Worm (Caenorhabditis elegans): ENCODE data around the gene unc-62.
A peak's percentile ranks its signal among the peaks of the same experiment; 100 is the strongest.

Gene unc-62

DNA sequence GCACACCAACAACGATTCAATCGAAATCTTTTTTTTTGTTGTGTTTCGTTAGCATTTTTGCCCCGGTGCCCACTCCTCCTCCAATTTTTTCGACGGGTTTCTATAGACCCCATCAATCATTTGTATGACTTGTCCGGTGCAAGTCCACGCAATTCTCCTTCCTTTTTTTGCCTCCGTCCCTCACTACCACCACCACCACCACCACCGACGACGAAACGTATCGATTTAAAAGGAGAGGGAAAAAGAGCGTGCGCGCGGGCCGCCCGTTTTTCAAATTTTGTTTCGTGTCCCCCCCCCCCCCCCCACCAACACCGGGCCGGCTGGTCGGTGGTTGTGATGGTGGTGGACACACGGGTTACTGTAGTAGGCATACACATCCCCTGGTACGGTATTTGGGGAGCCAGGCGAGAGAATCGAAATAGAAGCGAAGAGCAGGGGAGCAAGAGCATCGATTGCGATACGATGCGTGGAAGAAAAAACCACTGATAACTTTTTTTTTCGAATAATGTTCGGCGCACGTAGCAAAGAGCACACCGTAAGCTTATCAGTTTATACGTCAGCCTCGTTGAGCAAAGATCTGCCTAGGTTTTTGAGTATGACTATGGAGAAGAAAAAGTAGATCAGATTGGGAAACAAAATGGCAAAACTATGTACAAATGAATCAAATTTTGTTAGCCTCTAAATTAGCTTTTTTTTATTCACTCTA is 2.0 kb upstream of the unc-62 start:
- TF ChIP-seq isw-1 (GFP tag; IDR thresholded peaks at IDR 0.05) (no peak), efl-3 (GFP tag; optimal IDR thresholded peaks at IDR 0.05) (no peak), ceh-82 (tag; optimal IDR thresholded peaks at IDR 0.05) (peak in 1 of 3 experiments; percentile 17), ztf-11 (tag; optimal IDR thresholded peaks at IDR 0.05) (peak in 1 of 2 experiments; percentile 33), nhr-85 (tag) (peak; percentile 20), lin-13 (GFP tag; optimal IDR thresholded peaks at IDR 0.05) (no peak), lin-39 (tag; optimal IDR thresholded peaks at IDR 0.05) (peak; percentile 20), unc-62 (GFP tag; optimal IDR thresholded peaks at IDR 0.05) (peak; percentile 36), mab-9 (GFP tag; IDR thresholded peaks at IDR 0.05) (0 out of 2 replicates have a peak, but pooled peaks have one; percentile 28), lin-14 (GFP tag; optimal IDR thresholded peaks at IDR 0.05) (peak; percentile 66), sptf-1 (tag; optimal IDR thresholded peaks at IDR 0.05) (no peak), tbx-2 (tag; optimal IDR thresholded peaks at IDR 0.05) (peak; percentile 25), irx-1 (tag; optimal IDR thresholded peaks at IDR 0.05) (no peak), ztf-4 (tag; optimal IDR thresholded peaks at IDR 0.05) (no peak)

DNA sequence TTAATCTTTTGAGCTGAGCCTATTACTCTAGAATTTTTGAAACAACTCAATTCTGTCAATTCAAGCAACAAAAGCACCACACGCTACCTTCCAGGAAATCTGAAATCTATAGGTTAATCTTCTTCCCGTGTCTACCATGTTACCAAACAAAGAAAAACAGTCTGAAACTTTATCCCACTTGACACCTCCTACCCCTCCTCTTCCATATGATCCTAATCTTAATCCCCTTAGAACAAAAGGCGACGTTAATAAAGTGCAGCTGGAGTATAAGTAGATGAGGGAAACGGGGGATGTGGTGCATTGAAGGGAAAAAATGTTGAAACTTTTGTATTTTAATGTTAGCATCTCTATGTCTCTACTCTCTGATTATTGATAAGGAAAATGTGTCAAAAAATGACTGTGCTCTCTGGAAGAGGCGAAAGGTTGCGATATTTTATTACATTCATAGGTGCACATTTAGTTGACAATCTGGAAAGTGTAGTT is 1.1 kb upstream of the unc-62 start:
- TF ChIP-seq mep-1 (tag; optimal IDR thresholded peaks at IDR 0.05): no peak
- peak; percentile 65 for TF ChIP-seq dsc-1 (tag; optimal IDR thresholded peaks at IDR 0.05)
- no peak for TF ChIP-seq hlh-17 (GFP tag; optimal IDR thresholded peaks at IDR 0.05; ENCODE audit: borderline replicate concordance)
- TF ChIP-seq fkh-4 (tag; optimal IDR thresholded peaks at IDR 0.05; ENCODE audit: borderline replicate concordance): peak; percentile 32
- TF ChIP-seq hlh-4 (tag; optimal IDR thresholded peaks at IDR 0.05): no peak
- no peak for TF ChIP-seq efl-1 (optimal IDR thresholded peaks at IDR 0.05)
- peak in 1 of 2 experiments; percentile 14 for TF ChIP-seq efl-1 (GFP tag; optimal IDR thresholded peaks at IDR 0.05 in 1 of 2)

DNA sequence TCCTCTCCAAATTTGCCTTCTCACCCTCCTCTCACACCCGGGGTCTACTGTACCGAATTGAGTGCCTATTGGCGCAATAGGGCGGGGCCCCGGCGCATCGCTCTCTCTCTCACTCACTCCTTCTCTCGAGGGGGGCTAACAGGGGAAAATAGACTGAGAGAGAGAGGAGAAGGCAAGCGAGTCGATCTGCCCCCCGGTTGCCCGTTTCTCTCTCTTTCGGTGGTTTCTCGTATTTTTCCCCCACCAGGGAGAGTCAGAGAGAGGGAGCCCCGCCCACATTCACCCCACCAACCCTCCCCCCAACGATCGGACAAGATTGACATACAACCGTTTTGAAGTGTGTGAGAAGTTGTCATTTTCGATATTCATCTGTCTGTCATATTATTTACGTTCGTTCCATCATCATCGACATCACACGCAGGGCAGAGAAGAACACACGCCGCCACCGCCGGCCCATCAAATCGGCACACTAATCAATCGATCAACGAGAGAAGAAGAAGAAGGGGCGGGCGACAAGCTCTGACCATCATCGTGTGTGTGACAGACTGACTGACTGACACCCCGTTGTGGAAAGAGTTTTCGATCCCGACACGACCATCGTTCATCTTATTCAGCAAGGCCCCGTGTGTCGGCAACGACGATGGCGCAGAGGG is 2.0 kb downstream of the unc-62 start:
- TF ChIP-seq ceh-82 (tag; optimal IDR thresholded peaks at IDR 0.05) (peak in 2 of 3 experiments; percentile 2 to 48), tlp-1 (tag; optimal IDR thresholded peaks at IDR 0.05) (no peak), nhr-12 (tag; optimal IDR thresholded peaks at IDR 0.05) (no peak), egl-13 (tag; optimal IDR thresholded peaks at IDR 0.05) (no peak), nhr-85 (tag) (peak; percentile 82), alr-1 (tag; optimal IDR thresholded peaks at IDR 0.05; ENCODE audit: borderline replicate concordance) (no peak), ama-1 (optimal IDR thresholded peaks at IDR 0.05) (no peak), mdl-1 (tag; optimal IDR thresholded peaks at IDR 0.05) (no peak), pag-3 (tag; optimal IDR thresholded peaks at IDR 0.05; ENCODE audit: borderline replicate concordance, insufficient read depth) (no peak), fkh-4 (tag; optimal IDR thresholded peaks at IDR 0.05; ENCODE audit: borderline replicate concordance) (no peak), unc-98 (GFP tag; IDR thresholded peaks at IDR 0.05) (no peak), mab-9 (GFP tag; IDR thresholded peaks at IDR 0.05) (no peak), dpl-1 (GFP tag; optimal IDR thresholded peaks at IDR 0.05) (no peak), nhr-28 (tag; optimal IDR thresholded peaks at IDR 0.05) (no peak), zip-4 (GFP tag; optimal IDR thresholded peaks at IDR 0.05) (no peak), nhr-20 (tag; optimal IDR thresholded peaks at IDR 0.05) (peak; percentile 6), hpl-2 (GFP tag; optimal IDR thresholded peaks at IDR 0.05) (no peak), fkh-10 (GFP tag; optimal IDR thresholded peaks at IDR 0.05) (no peak), sptf-1 (tag; optimal IDR thresholded peaks at IDR 0.05) (no peak), jun-1 (tag; optimal IDR thresholded peaks at IDR 0.05) (no peak), mep-1 (tag; optimal IDR thresholded peaks at IDR 0.05) (peak; percentile 12), ceh-63 (GFP tag; optimal IDR thresholded peaks at IDR 0.05) (no peak), pqm-1 (tag; optimal IDR thresholded peaks at IDR 0.05) (no peak), vab-15 (tag; optimal IDR thresholded peaks at IDR 0.05) (no peak), tbx-2 (tag; optimal IDR thresholded peaks at IDR 0.05) (peak; percentile 41), C34B4.2 (tag; optimal IDR thresholded peaks at IDR 0.05) (no peak), fkh-8 (tag; optimal IDR thresholded peaks at IDR 0.05) (no peak), ets-5 (GFP tag; IDR thresholded peaks at IDR 0.05) (no peak), aly-2 (tag; optimal IDR thresholded peaks at IDR 0.05) (no peak), ceh-88 (GFP tag; IDR thresholded peaks at IDR 0.05) (no peak), unc-86 (tag; optimal IDR thresholded peaks at IDR 0.05) (peak; percentile 34), isw-1 (GFP tag; IDR thresholded peaks at IDR 0.05) (no peak), snpc-4 (tag; optimal IDR thresholded peaks at IDR 0.05) (no peak)
